Worm (Caenorhabditis elegans) whole organism, L3 larva: ENCODE measurements around the gene nhr-269.

Source experiments
- ceh-82 ChIP-seq: fragments of 150-350 bp; optimal IDR thresholded peaks from 2 replicates; lab custom pipeline; 2014; ENCODE audit warnings: missing biosample characterization, missing genetic modification characterization
- nfya-1 ChIP-seq: sonication (generic microtip); optimal IDR thresholded peaks from 2 replicates; lab custom pipeline; 2017; ENCODE audit warnings: missing genetic modification characterization, mild to moderate bottlenecking, missing compliant biosample characterization, antibody characterized with exemption, moderate library complexity; ENCODE audit not compliant: insufficient read depth
- nhr-11 ChIP-seq: fragments of 150-350 bp; optimal IDR thresholded peaks from 2 replicates; lab custom pipeline; 2014; ENCODE audit warnings: missing biosample characterization, missing genetic modification characterization
- nhr-12 ChIP-seq: fragments of 150-350 bp; optimal IDR thresholded peaks from 2 replicates; lab custom pipeline; 2014; ENCODE audit warnings: missing biosample characterization, missing genetic modification characterization
- pha-4 ChIP-seq: fragments of 150-350 bp; optimal IDR thresholded peaks from 2 replicates; lab custom pipeline; 2014; ENCODE audit warnings: missing biosample characterization, missing genetic modification reagents, missing genetic modification characterization
- skn-1 ChIP-seq: fragments of 150-350 bp; optimal IDR thresholded peaks from 2 replicates; lab custom pipeline; 2014; ENCODE audit warnings: missing biosample characterization, missing genetic modification characterization

DNA sequence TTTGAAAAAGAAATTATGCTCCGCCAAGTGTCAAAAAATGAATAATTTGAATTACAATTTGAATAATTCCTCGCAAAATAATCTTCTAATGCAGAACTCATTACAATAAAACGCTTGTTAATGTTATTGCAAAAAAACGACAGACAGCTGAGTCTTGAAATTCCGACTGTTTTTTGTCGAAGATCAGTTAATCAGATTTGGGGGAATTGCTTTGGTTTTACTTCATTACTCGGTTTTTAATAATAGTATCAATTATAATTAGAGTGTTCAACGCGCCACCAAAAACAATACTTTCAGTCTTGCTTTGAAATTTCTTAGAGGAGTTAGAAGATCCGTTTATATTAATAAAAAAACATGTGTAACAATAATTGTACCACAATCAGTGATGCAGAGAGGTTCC lies 8.3 kb upstream of the nhr-269 start, which contains the start of gene srh-122:
- TF ChIP-seq ceh-82 (tag; lab: Kevin White, UChicago) (no peak), pha-4 (tag; lab: Kevin White, UChicago) (no peak), nhr-11 (no peak), nhr-12 (no peak), nfya-1 (no peak), skn-1 (no peak)
